Worm (Caenorhabditis elegans): ENCODE results near the gene nhr-105.

- TF ChIP-seq alr-1 (tag; optimal IDR thresholded peaks at IDR 0.05; ENCODE audit: borderline replicate concordance) = no peak
- TF ChIP-seq unc-86 (tag; optimal IDR thresholded peaks at IDR 0.05) = no peak
- TF ChIP-seq nhr-71 (tag; optimal IDR thresholded peaks at IDR 0.05) = no peak
- TF ChIP-seq ama-1 (optimal IDR thresholded peaks at IDR 0.05) = no peak
- no peak for TF ChIP-seq ztf-11 (tag; optimal IDR thresholded peaks at IDR 0.05)
- TF ChIP-seq nhr-76 (tag; optimal IDR thresholded peaks at IDR 0.05) = no peak
Observed at ce11 chrIV:7081214-7081613, 31.3 kb downstream of the nhr-105 start, which contains the start of gene Y43B11AR.1.
